Worm (Caenorhabditis elegans) whole organism, L4 larva: ENCODE measurements around the gene T11F9.14.

Experiments used
- F37D6.2 ChIP-seq: sonication (generic microtip); optimal IDR thresholded peaks from 2 replicates; lab custom pipeline; 2016; ENCODE audit warnings: mild to moderate bottlenecking, missing genetic modification characterization, missing compliant biosample characterization
- F49E8.2 ChIP-seq: sonication (generic microtip); optimal IDR thresholded peaks from 2 replicates; lab custom pipeline; 2016; ENCODE audit warnings: missing compliant biosample characterization, mild to moderate bottlenecking, missing genetic modification characterization, borderline replicate concordance
- Y48G9A.11 ChIP-seq: fragments of 200-800 bp; sonication (Bioruptor generic); IDR thresholded peaks from 2 replicates; pipeline ENCODE4 v1.3.6; 2022; ENCODE audit warnings: missing genetic modification reagents, missing genetic modification characterization, missing compliant biosample characterization
- Y5F2A.4 ChIP-seq: fragments of 200-800 bp; sonication (Bioruptor generic); optimal IDR thresholded peaks from 2 replicates; lab custom pipeline; 2018; ENCODE audit warnings: mild to moderate bottlenecking, missing genetic modification characterization, missing compliant biosample characterization
- ZK337.2 ChIP-seq: fragments of 200-800 bp; sonication (Bioruptor generic); IDR thresholded peaks from 2 replicates; pipeline ENCODE4 v1.3.6; 2022; ENCODE audit warnings: missing genetic modification reagents, missing genetic modification characterization, missing compliant biosample characterization
- aha-1 ChIP-seq: fragments of 150-350 bp; peaks from one replicate; lab custom pipeline; 2014; ENCODE audit warnings: missing biosample characterization, missing genetic modification characterization
- attf-4 ChIP-seq: sonication (generic microtip); optimal IDR thresholded peaks from 3 replicates; lab custom pipeline; 2017; ENCODE audit warnings: missing biosample characterization, missing genetic modification characterization
- ceh-20 ChIP-seq: fragments of 200-800 bp; sonication (Bioruptor generic); IDR thresholded peaks from 2 replicates; pipeline ENCODE4 v1.3.6; 2022; ENCODE audit warnings: missing genetic modification reagents, missing genetic modification characterization, missing compliant biosample characterization
- dpl-1 ChIP-seq: fragments of 150-350 bp; optimal IDR thresholded peaks from 2 replicates; lab custom pipeline; 2014; ENCODE audit warnings: missing biosample characterization, missing genetic modification reagents, missing genetic modification characterization
- egl-43 ChIP-seq: fragments of 200-800 bp; sonication (Bioruptor generic); IDR thresholded peaks from 2 replicates; pipeline ENCODE4 v1.3.6; 2022; ENCODE audit warnings: missing genetic modification reagents, missing genetic modification characterization, missing compliant biosample characterization
- fos-1 ChIP-seq: fragments of 150-350 bp; optimal IDR thresholded peaks from 2 replicates; lab custom pipeline; 2014; ENCODE audit warnings: missing biosample characterization, missing genetic modification characterization
- gei-8 ChIP-seq: fragments of 200-800 bp; sonication (Bioruptor generic); optimal IDR thresholded peaks from 2 replicates; lab custom pipeline; 2018; ENCODE audit warnings: mild to moderate bottlenecking, missing genetic modification characterization, missing compliant biosample characterization
- hif-1 ChIP-seq, 2 experiments: sonication (generic microtip); optimal IDR thresholded peaks; 2 replicates each; lab custom pipeline; 2016 to 2017; ENCODE audit warnings: missing compliant biosample characterization in 2 of 2, missing genetic modification characterization in 2 of 2, missing genetic modification reagents in 2 of 2, missing genotype in 2 of 2, mild to moderate bottlenecking in 1 of 2
- hlh-30 ChIP-seq: sonication (generic microtip); optimal IDR thresholded peaks from 2 replicates; lab custom pipeline; 2017; ENCODE audit warnings: antibody characterized with exemption, mild to moderate bottlenecking, missing genetic modification characterization, missing compliant biosample characterization; ENCODE audit not compliant: insufficient read depth
- lim-7 ChIP-seq: fragments of 200-800 bp; sonication (Bioruptor generic); IDR thresholded peaks from 2 replicates; pipeline ENCODE4 v1.3.6; 2022; ENCODE audit warnings: missing genetic modification characterization, missing compliant biosample characterization
- lin-13 ChIP-seq: fragments of 150-350 bp; optimal IDR thresholded peaks from 2 replicates; lab custom pipeline; 2014; ENCODE audit warnings: missing biosample characterization, missing genetic modification reagents, missing genetic modification characterization
- lin-29 ChIP-seq: fragments of 200-800 bp; sonication (Bioruptor generic); IDR thresholded peaks from 2 replicates; pipeline ENCODE4 v1.3.6; 2022; ENCODE audit warnings: missing genetic modification reagents, missing genetic modification characterization, missing compliant biosample characterization
- lsy-2 ChIP-seq, 2 experiments: fragments of 150-350 bp in 1 of 2; sonication (generic microtip) in 1 of 2; optimal IDR thresholded peaks; 2 replicates each; lab custom pipeline; 2014 to 2017; ENCODE audit warnings: missing biosample characterization in 2 of 2, missing genetic modification characterization in 2 of 2
- mdl-1 ChIP-seq, 2 experiments: fragments of 150-350 bp in 1 of 2; sonication (generic microtip) in 1 of 2; optimal IDR thresholded peaks; 2 replicates each; lab custom pipeline; 2014 to 2017; ENCODE audit warnings: missing biosample characterization in 2 of 2, missing genetic modification characterization in 2 of 2
- mep-1 ChIP-seq: fragments of 150-350 bp; sonication (generic microtip); optimal IDR thresholded peaks from 3 replicates; lab custom pipeline; 2014; ENCODE audit warnings: missing biosample characterization, missing genetic modification characterization
- mes-2 ChIP-seq: sonication (generic microtip); optimal IDR thresholded peaks from 2 replicates; lab custom pipeline; 2016; ENCODE audit warnings: missing genotype, mild to moderate bottlenecking, missing genetic modification characterization, missing compliant biosample characterization; ENCODE audit not compliant: poor library complexity, severe bottlenecking
- mxl-3 ChIP-seq: fragments of 200-800 bp; sonication (Bioruptor generic); optimal IDR thresholded peaks from 2 replicates; lab custom pipeline; 2018; ENCODE audit warnings: mild to moderate bottlenecking, missing genetic modification characterization, missing compliant biosample characterization
- nhr-102 ChIP-seq: sonication (generic microtip); optimal IDR thresholded peaks from 2 replicates; lab custom pipeline; 2016; ENCODE audit warnings: mild to moderate bottlenecking, missing genetic modification characterization, moderate library complexity, missing compliant biosample characterization
- nhr-11 ChIP-seq: fragments of 150-350 bp; optimal IDR thresholded peaks from 2 replicates; lab custom pipeline; 2014; ENCODE audit warnings: missing biosample characterization, missing genetic modification characterization
- nhr-25 ChIP-seq: sonication (generic microtip); optimal IDR thresholded peaks from 2 replicates; lab custom pipeline; 2017; ENCODE audit warnings: missing genetic modification characterization, mild to moderate bottlenecking, missing compliant biosample characterization, antibody characterized with exemption, moderate library complexity, borderline replicate concordance; ENCODE audit not compliant: insufficient read depth
- nhr-28 ChIP-seq: fragments of 150-350 bp; optimal IDR thresholded peaks from 2 replicates; lab custom pipeline; 2014; ENCODE audit warnings: missing biosample characterization, missing genetic modification characterization
- nhr-42 ChIP-seq: fragments of 200-800 bp; sonication (Bioruptor generic); IDR thresholded peaks from 2 replicates; pipeline ENCODE4 v1.3.6; 2022; ENCODE audit warnings: missing genetic modification characterization, missing compliant biosample characterization
- nhr-48 ChIP-seq: sonication (generic microtip); optimal IDR thresholded peaks from 2 replicates; lab custom pipeline; 2016; ENCODE audit warnings: mild to moderate bottlenecking, missing genetic modification characterization, missing compliant biosample characterization
- nhr-77 ChIP-seq: fragments of 150-350 bp; optimal IDR thresholded peaks from 2 replicates; lab custom pipeline; 2014; ENCODE audit warnings: missing biosample characterization, missing genetic modification characterization
- php-3 ChIP-seq: fragments of 200-800 bp; sonication (Bioruptor generic); IDR thresholded peaks from 2 replicates; pipeline ENCODE4 v1.3.6; 2022; ENCODE audit warnings: missing genetic modification reagents, missing genetic modification characterization, missing compliant biosample characterization
- rbr-2 ChIP-seq: sonication (generic microtip); optimal IDR thresholded peaks from 2 replicates; lab custom pipeline; 2016; ENCODE audit warnings: missing genotype, missing genetic modification characterization, missing compliant biosample characterization
- saeg-2 ChIP-seq: fragments of 200-800 bp; sonication (Bioruptor generic); IDR thresholded peaks from 2 replicates; pipeline ENCODE4 v1.3.6; 2022; ENCODE audit warnings: missing genetic modification reagents, missing genetic modification characterization, missing compliant biosample characterization
- set-16 ChIP-seq: fragments of 200-800 bp; sonication (Bioruptor generic); IDR thresholded peaks from 2 replicates; pipeline ENCODE4 v1.3.6; 2022; ENCODE audit warnings: missing genetic modification reagents, missing genetic modification characterization, missing compliant biosample characterization
- snpc-1.2 ChIP-seq: fragments of 200-800 bp; sonication (Bioruptor generic); IDR thresholded peaks from 2 replicates; pipeline ENCODE4 v1.3.6; 2022; ENCODE audit warnings: missing genetic modification reagents, missing genetic modification characterization, missing compliant biosample characterization
- spr-1 ChIP-seq: sonication (generic microtip); optimal IDR thresholded peaks from 2 replicates; lab custom pipeline; 2016; ENCODE audit warnings: mild to moderate bottlenecking, missing genetic modification characterization, missing compliant biosample characterization
- tra-1 ChIP-seq: fragments of 200-800 bp; sonication (Bioruptor generic); IDR thresholded peaks from 2 replicates; pipeline ENCODE4 v1.3.6; 2022; ENCODE audit warnings: missing genetic modification reagents, missing genetic modification characterization, missing compliant biosample characterization
- unc-130 ChIP-seq: sonication (generic microtip); optimal IDR thresholded peaks from 2 replicates; lab custom pipeline; 2016; ENCODE audit warnings: missing genetic modification reagents, missing genetic modification characterization, missing compliant biosample characterization
- unc-62 ChIP-seq, 3 experiments: fragments of 150-350 bp in 1 of 3; sonication (generic microtip); optimal IDR thresholded peaks in 2 of 3; peaks in 1 of 3; 1 replicate in 1 of 3; 2 replicates in 2 of 3; lab custom pipeline; 2014 to 2017; ENCODE audit warnings: missing biosample characterization in 3 of 3, missing genetic modification characterization in 3 of 3, missing genetic modification reagents in 3 of 3, missing genotype in 1 of 3
- vab-7 ChIP-seq: fragments of 200-800 bp; sonication (Bioruptor generic); IDR thresholded peaks from 2 replicates; pipeline ENCODE4 v1.3.6; 2022; ENCODE audit warnings: missing genetic modification reagents, missing genetic modification characterization, missing compliant biosample characterization
- zag-1 ChIP-seq: fragments of 150-350 bp; optimal IDR thresholded peaks from 2 replicates; lab custom pipeline; 2014; ENCODE audit warnings: missing biosample characterization, missing genetic modification characterization

The T11F9.14 gene

ce11 chrV:11504853-11505397 is 24.3 kb upstream of the T11F9.14 start, which contains the start of the genes C55A6.1 and C55A6.10 (continued):
- TF ChIP-seq hif-1 (tag; optimal IDR thresholded peaks at IDR 0.05; lab: Kevin White, UChicago) (peak in 1 of 2 experiments; percentile 23), saeg-2 (GFP tag; lab: Robert Waterston, UW) (peak; percentile 60; the same call in 1 of the 2 replicates), Y48G9A.11 (0 out of 2 replicates have a peak, but pooled peaks have one; percentile 54), lim-7 (peak; percentile 12), ZK337.2 (0 out of 2 replicates have a peak, but pooled peaks have one; percentile 11), php-3 (GFP tag; lab: Robert Waterston, UW) (peak; percentile 53; the same call in 1 of the 2 replicates), nhr-42 (GFP tag; lab: Robert Waterston, UW) (peak; percentile 76), nhr-48 (tag; lab: Kevin White, UChicago) (peak; percentile 64), set-16 (GFP tag; lab: Robert Waterston, UW) (peak; percentile 54; the same call in 1 of the 2 replicates), mep-1 (tag; lab: Kevin White, UChicago) (peak; percentile 88), mxl-3 (GFP tag; lab: Kevin White, UChicago) (peak; percentile 41), aha-1 (peak; percentile 55), F37D6.2 (tag; lab: Kevin White, UChicago) (peak; percentile 63), snpc-1.2 (GFP tag; lab: Robert Waterston, UW) (peak; percentile 78), nhr-28 (peak; percentile 12), nhr-25 (tag; lab: Kevin White, UChicago) (peak; percentile 26), tra-1 (GFP tag; lab: Robert Waterston, UW) (0 out of 2 replicates have a peak, but pooled peaks have one; percentile 55), mdl-1 (tag; optimal IDR thresholded peaks at IDR 0.05; lab: Kevin White, UChicago) (peak in 1 of 2 experiments; percentile 52), rbr-2 (peak; percentile 81), ceh-20 (GFP tag; lab: Robert Waterston, UW) (peak; percentile 69), hlh-30 (tag; lab: Kevin White, UChicago) (peak; percentile 49), lin-13 (GFP tag; lab: Kevin White, UChicago) (peak; percentile 42), lin-29 (0 out of 2 replicates have a peak, but pooled peaks have one; percentile 41), nhr-102 (tag; lab: Kevin White, UChicago) (peak; percentile 50), vab-7 (GFP tag; lab: Robert Waterston, UW) (peak; percentile 70; the same call in 1 of the 2 replicates), nhr-77 (peak; percentile 11), spr-1 (tag; lab: Kevin White, UChicago) (peak; percentile 62), unc-130 (GFP tag; lab: Kevin White, UChicago) (peak; percentile 85), egl-43 (GFP tag; lab: Robert Waterston, UW) (peak; percentile 78; the same call in 1 of the 2 replicates)

- TF ChIP-seq attf-4 (tag; lab: Kevin White, UChicago) (no peak), gei-8 (GFP tag; lab: Kevin White, UChicago) (no peak), Y5F2A.4 (GFP tag; lab: Kevin White, UChicago) (no peak), zag-1 (tag; lab: Kevin White, UChicago) (no peak), F49E8.2 (tag; lab: Kevin White, UChicago) (no peak), nhr-42 (GFP tag; lab: Robert Waterston, UW) (no peak), fos-1 (tag; lab: Kevin White, UChicago) (no peak), nhr-11 (tag; lab: Kevin White, UChicago) (no peak), mes-2 (no peak), dpl-1 (GFP tag; lab: Kevin White, UChicago) (peak; percentile 79), unc-62 (GFP tag; optimal IDR thresholded peaks at IDR 0.05 in 1 of 2; lab: Kevin White, UChicago) (peak in 1 of 2 experiments; percentile 3), unc-62 (tag; optimal IDR thresholded peaks at IDR 0.05; lab: Kevin White, UChicago) (no peak), lsy-2 (tag; optimal IDR thresholded peaks at IDR 0.05; lab: Kevin White, UChicago) (peak in 1 of 2 experiments; percentile 24)
Observed at ce11 chrV:11503081-11503751, 22.6 kb upstream of the T11F9.14 start, which contains the start of gene C55A6.12. Gene C55A6.12, minus strand, starts transcription at chrV:11503131.
